Worm (Caenorhabditis elegans) whole organism, L4/young adult: ENCODE results near the gene scl-10.

Experiments
- W03F9.2 ChIP-seq: fragments of 150-350 bp; optimal IDR thresholded peaks from 2 replicates; lab custom pipeline; 2014; ENCODE audit warnings: missing biosample characterization, missing genetic modification characterization
- dao-5 ChIP-seq: sonication (generic microtip); optimal IDR thresholded peaks from 2 replicates; lab custom pipeline; 2016; ENCODE audit warnings: missing genotype, missing genetic modification characterization, moderate library complexity, missing compliant biosample characterization
- him-1 ChIP-seq: sonication (generic microtip); optimal IDR thresholded peaks from 2 replicates; lab custom pipeline; 2016; ENCODE audit warnings: missing genotype, missing genetic modification reagents, missing genetic modification characterization, missing compliant biosample characterization

scl-10 gene

DNA sequence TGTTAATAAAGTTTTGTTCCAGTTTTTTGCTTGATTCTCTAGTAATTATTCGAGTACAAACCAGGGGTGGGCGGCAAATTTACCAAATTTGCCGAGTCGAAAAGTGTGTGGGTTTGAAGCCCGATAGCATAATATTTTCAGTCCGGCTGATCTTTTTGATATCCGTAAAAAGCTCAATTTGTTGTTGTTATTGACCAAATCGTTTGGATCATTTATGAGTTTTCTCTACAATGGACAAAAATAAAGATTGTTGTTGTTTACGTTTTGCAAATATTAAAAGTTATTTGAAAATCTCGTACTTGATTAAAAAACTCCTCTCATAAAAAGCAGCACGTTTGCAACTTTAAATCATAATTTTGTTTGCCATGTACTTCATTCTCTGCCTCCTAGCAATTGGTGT, 7.8 kb downstream of the scl-10 start, which contains the start of gene scl-1:
TSS of gene scl-1 (plus strand) at position 301 of the 400 bp plus-strand sequence.
- TF ChIP-seq dao-5 (tag; lab: Kevin White, UChicago) (no peak), him-1 (tag; lab: Kevin White, UChicago) (no peak), W03F9.2 (no peak)

DNA sequence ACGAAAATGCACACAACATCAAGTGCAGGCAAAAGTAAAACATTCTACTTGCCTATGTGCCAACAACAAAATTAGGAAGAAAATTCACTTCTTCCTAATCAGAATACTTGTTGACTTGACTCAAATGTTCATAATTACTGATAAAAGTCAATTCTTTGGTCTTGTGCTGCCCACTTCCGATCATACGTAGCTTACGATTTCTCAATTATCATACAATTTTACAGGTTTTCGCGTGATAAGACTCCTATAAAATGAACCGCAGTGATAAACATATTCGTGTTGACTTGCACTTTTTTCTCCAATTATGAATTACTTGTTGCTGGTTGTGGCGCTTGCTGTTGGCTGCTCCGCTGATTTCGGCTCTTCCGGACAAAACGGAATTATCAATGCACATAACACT, 9.2 kb downstream of the scl-10 start, which contains the start of gene scl-2:
TSS of gene scl-2 (plus strand) at position 293 of the 400 bp plus-strand sequence.
- TF ChIP-seq him-1 (tag; lab: Kevin White, UChicago), result no peak
- no peak for TF ChIP-seq W03F9.2
- TF ChIP-seq dao-5 (tag; lab: Kevin White, UChicago), result no peak

DNA sequence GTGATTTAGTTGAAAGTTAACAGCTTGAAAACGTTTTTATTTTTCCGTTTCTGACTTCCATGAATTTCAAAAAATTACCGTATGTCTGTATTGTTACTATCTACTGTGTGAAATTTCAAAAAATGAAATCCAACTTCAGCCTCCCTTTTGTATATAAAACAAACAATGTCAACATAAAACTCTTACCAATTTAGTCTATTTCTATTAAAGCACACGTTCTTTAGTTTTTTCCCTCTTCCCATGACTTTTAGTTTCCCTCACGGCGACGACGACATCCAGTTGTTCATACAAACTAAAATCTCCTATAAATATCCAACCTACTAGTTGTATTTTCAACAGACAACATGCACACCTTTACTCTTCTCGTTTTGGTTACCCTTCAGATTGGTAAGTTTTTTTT, 11.0 kb downstream of the scl-10 start, which contains the start of gene scl-3:
TSS of gene scl-3 (plus strand) at position 301 of the 400 bp plus-strand sequence.
- no peak for TF ChIP-seq W03F9.2
- TF ChIP-seq dao-5 (tag; lab: Kevin White, UChicago), result no peak
- no peak for TF ChIP-seq him-1 (tag; lab: Kevin White, UChicago)

DNA sequence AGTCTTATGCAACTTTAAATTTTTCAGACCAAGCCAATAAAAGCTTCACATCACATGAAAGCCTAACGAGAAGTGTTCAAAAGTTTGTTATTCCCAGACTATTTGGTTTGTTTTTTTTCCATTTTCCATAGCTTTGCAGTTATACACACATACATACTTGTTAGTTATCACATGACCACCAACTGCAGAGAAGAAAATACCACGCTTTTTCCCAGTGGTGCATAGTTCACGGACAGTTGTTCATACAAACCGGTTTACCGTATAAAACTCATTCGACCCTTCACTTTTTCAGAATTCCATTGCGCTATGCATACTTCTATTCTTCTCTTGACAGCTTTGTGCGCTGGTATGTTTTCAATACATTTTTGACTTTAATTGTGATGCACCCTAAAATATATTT, 15.5 kb downstream of the scl-10 start, which contains the start of gene scl-5:
TSS of gene scl-5 (plus strand) at position 301 of the 400 bp plus-strand sequence.
- no peak for TF ChIP-seq him-1 (tag; lab: Kevin White, UChicago)
- no peak for TF ChIP-seq dao-5 (tag; lab: Kevin White, UChicago)
- no peak for TF ChIP-seq W03F9.2

DNA sequence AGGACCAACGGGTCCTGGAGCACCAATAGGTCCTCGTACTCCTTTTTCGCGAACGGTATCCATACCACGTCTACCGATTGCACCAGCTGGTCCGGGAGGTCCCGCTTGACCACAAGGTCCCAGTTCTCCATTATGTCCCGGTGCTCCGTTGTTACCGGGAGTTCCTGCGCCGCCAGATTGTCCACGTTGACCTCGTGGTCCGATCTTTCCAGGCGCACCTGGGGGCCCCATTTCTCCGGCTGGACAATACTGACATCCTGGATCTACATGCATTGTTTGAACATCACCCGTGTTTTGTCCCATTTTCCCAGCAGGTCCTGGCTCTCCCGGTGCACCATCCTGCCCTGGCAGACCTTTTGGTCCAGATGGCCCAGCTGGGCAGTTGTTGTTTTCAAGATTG, 17.8 kb downstream of the scl-10 start:
- no peak for TF ChIP-seq dao-5 (tag; lab: Kevin White, UChicago)
- no peak for TF ChIP-seq W03F9.2
- no peak for TF ChIP-seq him-1 (tag; lab: Kevin White, UChicago)

DNA sequence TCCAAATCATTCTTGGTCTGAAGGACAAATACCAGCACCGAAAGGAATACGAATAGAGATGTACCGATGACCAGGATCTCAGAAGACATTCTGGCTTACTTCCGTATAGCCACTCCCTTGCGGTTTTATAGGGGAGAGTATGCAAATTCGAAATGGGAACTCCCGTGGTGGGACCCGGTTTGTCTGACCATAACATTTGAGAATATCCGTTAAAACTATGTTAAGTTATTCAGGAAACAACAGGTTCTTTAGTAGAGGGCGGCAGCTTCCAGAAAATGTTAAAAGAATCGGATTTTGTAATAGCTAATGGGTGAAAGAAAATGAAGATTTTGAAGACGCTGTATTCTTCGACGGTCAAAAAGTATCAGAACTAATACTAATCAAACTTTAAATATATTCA, 18.9 kb downstream of the scl-10 start, which contains the start of gene col-131:
TSS of gene col-131 (minus strand) at position 101 of the 400 bp plus-strand sequence.
- TF ChIP-seq him-1 (tag; lab: Kevin White, UChicago) (no peak), dao-5 (tag; lab: Kevin White, UChicago) (no peak), W03F9.2 (no peak)

DNA sequence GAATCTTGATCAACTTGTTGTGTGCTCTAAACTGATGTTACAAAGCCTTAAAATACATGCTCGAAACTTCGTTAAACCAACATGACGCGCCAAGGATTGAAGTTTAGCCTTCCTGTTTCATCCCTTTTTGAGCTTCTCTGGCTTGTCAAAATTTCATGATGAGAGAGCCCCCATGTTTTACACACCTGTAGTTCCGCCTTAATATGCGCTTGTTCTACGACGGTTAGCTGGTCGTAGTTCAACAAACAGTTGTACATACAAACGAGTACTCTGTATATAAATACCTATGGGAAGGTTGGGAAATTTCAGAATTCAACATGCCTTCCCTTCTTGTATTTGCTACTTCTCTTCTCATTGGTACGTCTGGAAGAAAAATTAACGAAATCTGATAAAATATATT, 20.2 kb downstream of the scl-10 start, which contains the start of gene scl-6:
TSS of gene scl-6 (plus strand) at position 301 of the 400 bp plus-strand sequence.
- no peak for TF ChIP-seq him-1 (tag; lab: Kevin White, UChicago)
- no peak for TF ChIP-seq W03F9.2
- no peak for TF ChIP-seq dao-5 (tag; lab: Kevin White, UChicago)

DNA sequence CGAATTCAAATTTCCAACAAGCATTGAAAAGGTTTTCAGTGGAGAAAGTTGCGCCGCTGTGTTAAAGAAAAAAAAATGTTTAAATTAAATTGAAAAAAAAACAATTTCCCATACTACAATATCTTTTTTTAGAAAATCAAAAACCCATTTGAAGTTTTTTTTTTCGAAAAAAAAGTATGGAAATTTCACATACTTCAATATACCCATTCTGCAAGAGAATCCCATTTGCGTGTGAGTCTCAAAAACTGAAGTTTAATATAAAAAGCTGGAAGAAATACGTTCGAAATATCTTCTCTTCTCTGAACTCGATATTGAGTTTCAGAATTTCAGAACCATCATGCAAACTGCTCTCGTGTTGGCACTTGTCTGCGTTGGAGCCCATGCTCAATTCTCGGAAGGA, 21.9 kb downstream of the scl-10 start, which contains the start of gene scl-7:
TSS of gene scl-7 (plus strand) at position 301 of the 400 bp plus-strand sequence.
- TF ChIP-seq him-1 (tag; lab: Kevin White, UChicago), result no peak
- no peak for TF ChIP-seq W03F9.2
- no peak for TF ChIP-seq dao-5 (tag; lab: Kevin White, UChicago)

DNA sequence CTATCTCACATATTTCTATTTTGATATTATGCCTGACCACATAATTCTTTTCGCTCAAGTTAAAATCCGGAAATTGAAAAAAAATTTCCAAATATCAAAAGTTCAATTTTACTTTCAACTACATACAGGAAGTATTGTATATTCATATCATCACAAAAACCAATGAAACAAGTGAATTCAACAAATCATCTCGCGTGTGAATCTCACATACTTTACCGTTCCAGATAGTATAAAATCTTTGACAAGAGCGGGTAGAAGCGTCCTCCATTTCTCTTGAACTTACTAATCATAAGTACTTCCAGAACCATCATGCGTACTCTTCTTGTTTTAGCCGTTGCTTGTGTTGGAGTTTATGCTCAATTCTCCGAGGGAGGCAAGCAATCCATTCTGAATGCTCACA, 23.2 kb downstream of the scl-10 start, which contains the start of gene scl-8:
TSS of gene scl-8 (plus strand) at position 301 of the 400 bp plus-strand sequence.
- no peak for TF ChIP-seq W03F9.2
- TF ChIP-seq dao-5 (tag; lab: Kevin White, UChicago), result no peak
- no peak for TF ChIP-seq him-1 (tag; lab: Kevin White, UChicago)

DNA sequence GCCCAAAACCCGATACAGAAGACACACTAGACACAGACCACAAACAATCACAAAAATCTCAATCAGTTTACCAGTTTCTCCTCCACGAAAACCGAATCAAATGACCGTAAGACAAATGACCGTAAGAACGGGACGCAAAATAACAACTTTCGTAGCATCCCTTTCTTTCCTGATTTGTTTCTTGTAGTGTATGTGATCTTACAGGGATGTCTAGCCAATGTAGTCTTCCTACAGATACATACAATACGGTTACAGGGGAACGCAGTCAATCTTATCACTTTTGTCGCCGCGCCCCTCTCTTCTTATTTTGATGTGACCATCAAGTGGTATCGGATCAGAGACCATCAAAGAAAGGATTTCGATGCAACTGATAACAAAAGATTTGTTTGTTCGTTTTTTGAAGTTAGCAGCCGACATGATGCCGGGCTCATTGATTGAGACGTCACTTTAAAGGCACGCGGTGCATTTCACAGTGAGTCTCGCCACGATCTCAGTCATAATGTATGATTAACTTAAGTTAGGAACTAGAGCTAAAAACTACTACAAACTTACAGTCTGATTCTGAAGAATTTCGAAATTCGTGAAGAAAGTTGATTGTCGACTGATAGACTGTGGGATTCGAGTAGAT, 27.5 kb downstream of the scl-10 start:
- TF ChIP-seq dao-5 (tag; lab: Kevin White, UChicago) (no peak), W03F9.2 (no peak), him-1 (tag; lab: Kevin White, UChicago) (no peak)

DNA sequence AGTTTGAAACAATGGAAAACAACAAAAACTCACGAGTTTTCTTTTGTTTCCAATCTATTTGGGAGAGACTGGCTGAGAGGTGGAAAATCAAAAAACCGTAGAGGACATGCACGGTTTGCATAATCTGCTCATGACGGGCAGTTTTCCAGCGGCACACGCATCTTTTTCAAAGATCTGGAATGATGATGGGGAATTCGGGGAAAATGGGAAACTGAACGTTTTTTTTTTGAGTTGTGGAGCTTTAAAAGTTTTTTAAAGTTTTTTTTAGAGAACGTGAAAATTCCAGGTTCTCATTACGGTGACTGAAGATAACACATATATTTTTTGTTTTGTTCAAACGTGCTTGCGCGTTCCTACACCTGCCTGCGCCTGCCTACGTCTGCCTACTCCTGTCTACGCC, 28.4 kb downstream of the scl-10 start, which contains the start of gene C39E9.7:
TSS of gene C39E9.7 (minus strand) at position 101 of the 400 bp plus-strand sequence.
- no peak for TF ChIP-seq W03F9.2

DNA sequence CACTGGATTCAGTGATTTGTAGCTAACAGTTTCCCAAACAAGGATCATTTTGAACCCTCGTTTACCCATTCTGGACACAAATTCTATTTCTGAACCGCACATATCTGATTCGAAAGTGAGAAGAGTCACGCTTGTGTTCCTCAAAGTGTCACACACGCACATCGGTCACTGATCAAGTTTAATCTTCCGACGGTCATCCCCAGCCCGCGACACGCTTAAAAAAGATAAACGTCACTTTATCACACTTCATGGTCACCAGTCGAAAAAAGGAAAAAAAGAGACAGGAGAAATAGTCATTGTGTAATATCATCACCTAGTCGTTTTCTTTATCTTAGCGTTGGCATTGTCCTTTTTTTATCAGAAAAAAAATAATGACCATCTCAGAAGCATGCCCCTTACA, 29.4 kb downstream of the scl-10 start:
- TF ChIP-seq him-1 (tag; lab: Kevin White, UChicago) (no peak), dao-5 (tag; lab: Kevin White, UChicago) (no peak), W03F9.2 (no peak)

DNA sequence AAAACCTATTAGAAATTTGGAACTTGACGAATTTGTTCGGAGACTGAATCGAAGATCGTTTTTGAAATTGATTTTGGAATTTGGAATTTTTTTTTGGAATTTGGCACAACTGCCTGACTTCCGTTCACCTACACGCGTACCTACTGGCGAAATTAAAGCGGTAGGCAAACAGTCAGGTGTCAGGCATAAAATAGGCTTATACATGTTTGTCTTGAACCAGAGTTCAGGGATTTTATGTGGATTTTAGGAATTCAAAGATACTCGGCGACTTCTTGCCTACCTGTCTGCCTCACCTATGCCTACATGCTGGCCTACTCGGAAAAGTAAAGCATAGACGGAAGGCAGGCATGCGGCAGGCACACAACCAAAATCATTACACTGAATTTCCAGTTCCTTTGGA, 30.1 kb downstream of the scl-10 start:
- no peak for TF ChIP-seq him-1 (tag; lab: Kevin White, UChicago)
- no peak for TF ChIP-seq dao-5 (tag; lab: Kevin White, UChicago)
- TF ChIP-seq W03F9.2, result no peak

DNA sequence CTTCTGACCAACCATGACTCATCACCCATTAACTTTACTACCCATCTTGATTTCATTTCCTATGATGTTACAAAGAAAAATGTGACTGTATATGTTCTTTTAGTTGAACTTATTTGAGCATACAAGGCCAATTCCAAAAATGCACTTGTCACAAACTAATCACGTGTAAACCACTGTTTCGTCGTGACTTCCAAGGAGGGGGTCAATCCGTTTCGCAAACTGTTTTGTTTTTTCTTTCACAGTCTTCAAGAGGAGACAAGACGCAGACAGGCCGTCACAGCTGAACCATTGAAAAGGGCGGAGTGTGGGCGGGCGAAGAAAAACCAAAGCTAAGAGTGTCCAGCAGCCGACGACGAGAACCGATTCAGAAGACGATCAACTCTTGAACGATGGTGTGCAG, 30.9 kb downstream of the scl-10 start, which contains the start of gene C39E9.8:
TSS of gene C39E9.8 (plus strand) at position 328 of the 400 bp plus-strand sequence.
- TF ChIP-seq dao-5 (tag; lab: Kevin White, UChicago) (no peak), W03F9.2 (no peak), him-1 (tag; lab: Kevin White, UChicago) (no peak)
